Fruit fly (Drosophila melanogaster) whole organism: ENCODE measurements around the gene glob1.

Source experiments
- CG8478 ChIP-seq: fragments of >200 bp; optimal IDR thresholded peaks from 2 replicates; lab custom pipeline; 2018; ENCODE audit warnings: inconsistent platforms
- Dll ChIP-seq: fragments of >200 bp; optimal IDR thresholded peaks from 2 replicates; lab custom pipeline; 2017
- EcR ChIP-seq, 2 experiments: fragments of >200 bp; optimal IDR thresholded peaks; 2 replicates each; lab custom pipeline; 2017; ENCODE audit warnings: missing biosample characterization in 2 of 2, missing genetic modification characterization in 2 of 2, missing genetic modification reagents in 2 of 2
- pan ChIP-seq: fragments of >200 bp; optimal IDR thresholded peaks from 2 replicates; lab custom pipeline; 2017
- psq ChIP-seq: fragments of >200 bp; optimal IDR thresholded peaks from 2 replicates; lab custom pipeline; 2017
- usp ChIP-seq: fragments of >200 bp; optimal IDR thresholded peaks from 2 replicates; lab custom pipeline; 2017; ENCODE audit warnings: missing biosample characterization, missing genetic modification characterization, mixed read lengths

DNA sequence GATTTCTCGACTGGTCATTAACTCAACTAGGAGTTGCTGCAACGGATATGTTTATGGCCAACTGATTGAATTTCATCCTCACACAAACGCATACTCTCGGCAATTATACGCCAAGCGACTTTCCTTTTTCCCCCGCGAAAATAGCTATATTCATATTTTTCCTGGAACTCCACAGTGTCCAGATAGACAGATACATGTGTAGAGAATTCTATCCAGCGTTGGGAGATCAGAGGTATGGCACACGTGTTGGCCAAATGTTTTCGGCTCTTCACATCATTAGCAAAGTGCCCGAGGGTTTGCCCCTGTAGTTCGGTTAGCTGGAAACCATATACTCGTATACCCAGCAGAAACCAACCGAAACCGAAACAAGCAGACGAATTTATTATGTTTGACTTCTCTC is 17.3 kb upstream of the glob1 start:
- TF ChIP-seq pan (lab: Kevin White, UChicago) (no peak), psq (lab: Kevin White, UChicago) (no peak), usp (GFP tag; lab: Kevin White, UChicago) (no peak), EcR (GFP tag; optimal IDR thresholded peaks at IDR 0.05; lab: Kevin White, UChicago) (no peak), CG8478 (lab: Kevin White, UChicago) (no peak), Dll (lab: Kevin White, UChicago) (no peak)
